Worm (Caenorhabditis elegans) whole organism, L3 larva: ENCODE data around the gene F18H3.4.

Experiments
- elt-2 ChIP-seq: sonication (generic microtip); optimal IDR thresholded peaks from 2 replicates; lab custom pipeline; 2016; ENCODE audit warnings: missing genetic modification reagents, mild to moderate bottlenecking, missing genetic modification characterization, missing compliant biosample characterization
- nhr-77 ChIP-seq: fragments of 150-350 bp; optimal IDR thresholded peaks from 2 replicates; lab custom pipeline; 2014; ENCODE audit warnings: missing biosample characterization, missing genetic modification characterization

- TF ChIP-seq nhr-77 (tag; lab: Kevin White, UChicago) = no peak
- no peak for TF ChIP-seq elt-2 (tag; lab: Kevin White, UChicago)
These were observed 33.1 kb downstream of the F18H3.4 start for ce11 chrX:13561954-13562353.
